Worm (Caenorhabditis elegans): ENCODE data around the gene melo-1.

The melo-1 gene

DNA sequence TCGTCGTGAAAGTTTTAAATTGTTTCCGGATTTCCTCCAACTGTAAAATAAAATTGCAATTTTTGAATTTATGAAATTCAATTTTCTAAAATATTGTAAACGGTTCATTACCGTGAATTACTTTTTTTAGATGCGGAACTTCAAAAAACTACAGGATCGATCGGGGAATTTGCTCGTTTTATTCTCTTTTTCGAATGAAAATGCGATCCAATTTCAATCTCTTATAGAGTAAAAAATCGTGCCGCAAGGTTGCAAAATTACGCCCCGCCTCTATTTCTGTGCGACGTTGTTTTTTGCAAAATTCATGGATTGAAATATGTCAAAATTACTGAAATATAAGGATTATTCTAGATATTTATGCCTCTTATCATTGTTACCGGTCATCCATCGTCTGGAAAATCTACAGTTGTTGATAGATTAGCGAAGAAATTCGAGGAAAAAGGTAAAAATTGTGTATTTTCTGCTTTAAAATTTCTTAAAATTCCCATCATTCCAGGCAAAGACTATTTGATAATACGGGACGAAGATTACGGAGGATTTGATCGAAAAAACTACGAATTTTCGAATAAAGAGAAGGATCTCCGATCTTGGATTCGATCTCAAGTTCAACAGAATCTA lies 17.5 kb upstream of the melo-1 start, which contains the start of gene Y57G11C.43:
Gene Y57G11C.43, plus strand, starts transcription at position 224 of the 618 bp plus-strand sequence.
- TF ChIP-seq tbp1 (GFP tag; optimal IDR thresholded peaks at IDR 0.05) (peak; percentile 26), F49E8.2 (tag; optimal IDR thresholded peaks at IDR 0.05; ENCODE audit: insufficient read depth) (no peak), snpc-3.4 (tag; optimal IDR thresholded peaks at IDR 0.05) (peak; percentile 6), lsl-1 (GFP tag; optimal IDR thresholded peaks at IDR 0.05) (peak; percentile 2), ekl-4 (GFP tag; IDR thresholded peaks at IDR 0.05) (peak; percentile 55), madf-6 (GFP tag; IDR thresholded peaks at IDR 0.05) (peak; percentile 56), mcd-1 (GFP tag; IDR thresholded peaks at IDR 0.05) (no peak), hrde-1 (tag; optimal IDR thresholded peaks at IDR 0.05; ENCODE audit: borderline replicate concordance) (no peak), pbrm-1 (GFP tag; IDR thresholded peaks at IDR 0.05) (0 out of 2 replicates have a peak, but pooled peaks have one; percentile 16), hmg-1.2 (GFP tag; IDR thresholded peaks at IDR 0.05) (peak; percentile 27; the same call in 1 of the 2 replicates), madf-3 (GFP tag; IDR thresholded peaks at IDR 0.05) (no peak), attf-5 (GFP tag; optimal IDR thresholded peaks at IDR 0.05) (no peak), hmg-20 (GFP tag; IDR thresholded peaks at IDR 0.05) (no peak), tbx-9 (tag; optimal IDR thresholded peaks at IDR 0.05; ENCODE audit: borderline replicate concordance) (no peak), ama-1 (optimal IDR thresholded peaks at IDR 0.05) (no peak), ama-1 (GFP tag; optimal IDR thresholded peaks at IDR 0.05) (peak; percentile 11 to 37), athp-1 (tag; optimal IDR thresholded peaks at IDR 0.05) (peak; percentile 34), ztf-28 (GFP tag; IDR thresholded peaks at IDR 0.05) (no peak), unc-130 (GFP tag; optimal IDR thresholded peaks at IDR 0.05) (peak; percentile 28), unc-62 (GFP tag; optimal IDR thresholded peaks at IDR 0.05) (no peak), nhr-27 (tag; optimal IDR thresholded peaks at IDR 0.05) (no peak), ceh-40 (GFP tag; IDR thresholded peaks at IDR 0.05) (no peak), aptf-3 (GFP tag; IDR thresholded peaks at IDR 0.05) (no peak), mes-4 (tag; optimal IDR thresholded peaks at IDR 0.05) (no peak), ceh-27 (GFP tag; optimal IDR thresholded peaks at IDR 0.05) (no peak), F57A8.1 (GFP tag; optimal IDR thresholded peaks at IDR 0.05) (no peak), snpc-4 (GFP tag; optimal IDR thresholded peaks at IDR 0.05) (no peak), snpc-4 (tag; optimal IDR thresholded peaks at IDR 0.05) (peak in 3 of 4 experiments; percentile 25 to 92 (median 76)), F55B11.4 (tag; optimal IDR thresholded peaks at IDR 0.05; ENCODE audit: borderline replicate concordance, insufficient read depth) (no peak), nfya-2 (GFP tag; IDR thresholded peaks at IDR 0.05) (no peak), Y53G8AR.9 (GFP tag; conservative IDR thresholded peaks at IDR 0.05) (peak; percentile 59; the same call in 1 of the 2 replicates), K12H6.12 (tag; optimal IDR thresholded peaks at IDR 0.05) (no peak), nhr-179 (tag; optimal IDR thresholded peaks at IDR 0.05) (no peak), B0261.1 (tag; optimal IDR thresholded peaks at IDR 0.05) (no peak), fkh-3 (tag; optimal IDR thresholded peaks at IDR 0.05) (no peak), lag-1 (GFP tag; IDR thresholded peaks at IDR 0.05) (no peak), F52B5.7 (tag; optimal IDR thresholded peaks at IDR 0.05) (no peak), hlh-26 (GFP tag; conservative IDR thresholded peaks at IDR 0.05) (no peak), lin-54 (GFP tag; optimal IDR thresholded peaks at IDR 0.05) (peak; percentile 21), D2030.7 (GFP tag; IDR thresholded peaks at IDR 0.05) (0 out of 2 replicates have a peak, but pooled peaks have one; percentile 31), nfyb-1 (GFP tag; IDR thresholded peaks at IDR 0.05) (0 out of 2 replicates have a peak, but pooled peaks have one; percentile 25), K11D2.4 (GFP tag; IDR thresholded peaks at IDR 0.05) (no peak), tlf-1 (GFP tag; optimal IDR thresholded peaks at IDR 0.05) (peak; percentile 22), Y79H2A.3 (GFP tag; conservative IDR thresholded peaks at IDR 0.05) (no peak), snpc-1.3 (tag; optimal IDR thresholded peaks at IDR 0.05; ENCODE audit: insufficient read depth) (peak; percentile 51), xnd-1 (tag; optimal IDR thresholded peaks at IDR 0.05) (peak; percentile 16), hsf-1 (GFP tag; IDR thresholded peaks at IDR 0.05) (0 out of 2 replicates have a peak, but pooled peaks have one; percentile 23), attf-6 (GFP tag; IDR thresholded peaks at IDR 0.05) (peak; percentile 95)
